Worm (Caenorhabditis elegans) whole organism, early embryonic: ENCODE measurements around the gene gro-1.

Source experiments
- F13C5.2 ChIP-seq: sonication (generic microtip); optimal IDR thresholded peaks from 2 replicates; lab custom pipeline; 2017; ENCODE audit warnings: mild to moderate bottlenecking, missing genetic modification characterization, inconsistent platforms, missing compliant biosample characterization
- ama-1 ChIP-seq: fragments of 150-350 bp; optimal IDR thresholded peaks from 2 replicates; lab custom pipeline; 2014
- flt-1 ChIP-seq: fragments of 200-800 bp; sonication (Bioruptor generic); IDR thresholded peaks from 2 replicates; pipeline ENCODE4 v1.3.6; 2022; ENCODE audit warnings: missing genetic modification characterization, missing compliant biosample characterization
- hmg-4 ChIP-seq: fragments of 200-800 bp; sonication (Bioruptor generic); optimal IDR thresholded peaks from 2 replicates; lab custom pipeline; 2018; ENCODE audit warnings: mild to moderate bottlenecking, missing genetic modification characterization, missing compliant biosample characterization
- pes-1 ChIP-seq: fragments of 200-800 bp; sonication (Bioruptor generic); IDR thresholded peaks from 2 replicates; pipeline ENCODE4 v1.3.6; 2022; ENCODE audit warnings: missing genetic modification reagents, missing genetic modification characterization, missing compliant biosample characterization
- tbx-37 ChIP-seq: fragments of 200-800 bp; sonication (Bioruptor generic); conservative IDR thresholded peaks from 2 replicates; pipeline ENCODE4 v1.3.6; 2022; ENCODE audit warnings: missing genetic modification reagents, missing genetic modification characterization, missing compliant biosample characterization

ce11 chrIII:5258918-5259317, 6.0 kb upstream of the gro-1 start, which contains the start of gene gop-2:
- TF ChIP-seq hmg-4 (no peak), tbx-37 (no peak), pes-1 (GFP tag; lab: Robert Waterston, UW) (no peak), ama-1 (lab: Kevin White, UChicago) (no peak), flt-1 (GFP tag; lab: Robert Waterston, UW) (no peak), F13C5.2 (tag; lab: Kevin White, UChicago) (no peak)
